Worm (Caenorhabditis elegans) whole organism, L3 larva: ENCODE data around the gene hmit-1.3.

Experiments used
- ceh-16 ChIP-seq: sonication (generic microtip); optimal IDR thresholded peaks from 2 replicates; lab custom pipeline; 2017; ENCODE audit warnings: missing biosample characterization, missing genetic modification characterization
- ceh-28 ChIP-seq: fragments of 150-350 bp; optimal IDR thresholded peaks from 2 replicates; lab custom pipeline; 2014; ENCODE audit warnings: missing biosample characterization, missing genetic modification reagents, missing genetic modification characterization
- ceh-9 ChIP-seq: sonication (generic microtip); optimal IDR thresholded peaks from 2 replicates; lab custom pipeline; 2018; ENCODE audit warnings: missing biosample characterization, missing genetic modification characterization
- daf-12 ChIP-seq: fragments of 150-350 bp; optimal IDR thresholded peaks from 2 replicates; lab custom pipeline; 2014; ENCODE audit warnings: missing biosample characterization, missing genetic modification reagents, missing genetic modification characterization
- egl-5 ChIP-seq: fragments of 150-350 bp; optimal IDR thresholded peaks from 2 replicates; lab custom pipeline; 2017; ENCODE audit warnings: missing biosample characterization, missing genetic modification reagents, missing genetic modification characterization, inconsistent platforms
- elt-1 ChIP-seq: fragments of 150-350 bp; optimal IDR thresholded peaks from 2 replicates; lab custom pipeline; 2014; ENCODE audit warnings: missing biosample characterization, missing genetic modification characterization
- elt-2 ChIP-seq: sonication (generic microtip); optimal IDR thresholded peaks from 2 replicates; lab custom pipeline; 2016; ENCODE audit warnings: missing genetic modification reagents, mild to moderate bottlenecking, missing genetic modification characterization, missing compliant biosample characterization
- elt-3 ChIP-seq, 3 experiments: fragments of 150-350 bp in 1 of 3; sonication (generic microtip) in 2 of 3; optimal IDR thresholded peaks; 2 replicates in 2 of 3; 4 replicates in 1 of 3; lab custom pipeline; 2014 to 2017; ENCODE audit warnings: missing biosample characterization in 3 of 3, missing genetic modification characterization in 3 of 3
- eor-1 ChIP-seq, 2 experiments: fragments of 150-350 bp; optimal IDR thresholded peaks; 2 replicates each; lab custom pipeline; 2014 to 2018; ENCODE audit warnings: missing biosample characterization in 2 of 2, missing genetic modification characterization in 2 of 2
- fos-1 ChIP-seq: fragments of 150-350 bp; optimal IDR thresholded peaks from 2 replicates; lab custom pipeline; 2014; ENCODE audit warnings: missing biosample characterization, missing genetic modification characterization
- hmg-11 ChIP-seq: sonication (generic microtip); optimal IDR thresholded peaks from 2 replicates; lab custom pipeline; 2016; ENCODE audit warnings: missing genetic modification characterization, missing compliant biosample characterization
- lin-15B ChIP-seq: fragments of 150-350 bp; optimal IDR thresholded peaks from 2 replicates; lab custom pipeline; 2014; ENCODE audit warnings: missing biosample characterization, missing genetic modification characterization
- lin-39 ChIP-seq: fragments of 150-350 bp; optimal IDR thresholded peaks from 2 replicates; lab custom pipeline; 2018; ENCODE audit warnings: missing biosample characterization, missing genetic modification reagents, missing genetic modification characterization
- lsy-12 ChIP-seq: sonication (generic microtip); optimal IDR thresholded peaks from 2 replicates; lab custom pipeline; 2016; ENCODE audit warnings: mild to moderate bottlenecking, missing genetic modification characterization, missing compliant biosample characterization
- mml-1 ChIP-seq: fragments of 150-350 bp; sonication (generic microtip); optimal IDR thresholded peaks from 3 replicates; lab custom pipeline; 2014; ENCODE audit warnings: missing biosample characterization, missing genetic modification characterization
- nfya-1 ChIP-seq: sonication (generic microtip); optimal IDR thresholded peaks from 2 replicates; lab custom pipeline; 2017; ENCODE audit warnings: missing genetic modification characterization, mild to moderate bottlenecking, missing compliant biosample characterization, antibody characterized with exemption, moderate library complexity; ENCODE audit not compliant: insufficient read depth
- nhr-11 ChIP-seq: fragments of 150-350 bp; optimal IDR thresholded peaks from 2 replicates; lab custom pipeline; 2014; ENCODE audit warnings: missing biosample characterization, missing genetic modification characterization
- nhr-12 ChIP-seq: fragments of 150-350 bp; optimal IDR thresholded peaks from 2 replicates; lab custom pipeline; 2014; ENCODE audit warnings: missing biosample characterization, missing genetic modification characterization
- nhr-23 ChIP-seq: fragments of 150-350 bp; optimal IDR thresholded peaks from 2 replicates; lab custom pipeline; 2014; ENCODE audit warnings: missing biosample characterization, missing genetic modification reagents, missing genetic modification characterization
- nhr-237 ChIP-seq: fragments of 150-350 bp; optimal IDR thresholded peaks from 2 replicates; lab custom pipeline; 2014; ENCODE audit warnings: missing biosample characterization, missing genetic modification characterization
- nhr-25 ChIP-seq: sonication (generic microtip); optimal IDR thresholded peaks from 2 replicates; lab custom pipeline; 2017; ENCODE audit warnings: missing biosample characterization, missing genetic modification characterization
- nhr-28 ChIP-seq: fragments of 150-350 bp; optimal IDR thresholded peaks from 2 replicates; lab custom pipeline; 2014; ENCODE audit warnings: missing biosample characterization, missing genetic modification characterization
- nhr-43 ChIP-seq: sonication (generic microtip); optimal IDR thresholded peaks from 2 replicates; lab custom pipeline; 2016; ENCODE audit warnings: mild to moderate bottlenecking, missing genetic modification characterization, missing compliant biosample characterization; ENCODE audit not compliant: poor library complexity, severe bottlenecking
- nhr-76 ChIP-seq: fragments of 150-350 bp; sonication (generic microtip); optimal IDR thresholded peaks from 5 replicates; lab custom pipeline; 2014; ENCODE audit warnings: missing biosample characterization, missing genetic modification characterization
- pha-4 ChIP-seq: fragments of 150-350 bp; optimal IDR thresholded peaks from 2 replicates; lab custom pipeline; 2014; ENCODE audit warnings: missing biosample characterization, missing genetic modification reagents, missing genetic modification characterization
- pqm-1 ChIP-seq: fragments of 150-350 bp; optimal IDR thresholded peaks from 2 replicates; lab custom pipeline; 2017; ENCODE audit warnings: missing biosample characterization, missing genetic modification characterization, inconsistent platforms
- sea-2 ChIP-seq: fragments of 150-350 bp; sonication (generic microtip); optimal IDR thresholded peaks from 4 replicates; lab custom pipeline; 2014; ENCODE audit warnings: missing biosample characterization, missing genetic modification reagents, missing genetic modification characterization
- snpc-4 ChIP-seq: fragments of 150-350 bp; optimal IDR thresholded peaks from 2 replicates; lab custom pipeline; 2014; ENCODE audit warnings: missing biosample characterization, missing genetic modification characterization
- unc-39 ChIP-seq: sonication (generic microtip); optimal IDR thresholded peaks from 4 replicates; lab custom pipeline; 2017; ENCODE audit warnings: missing biosample characterization, missing genetic modification characterization
- zag-1 ChIP-seq: fragments of 150-350 bp; optimal IDR thresholded peaks from 2 replicates; lab custom pipeline; 2014; ENCODE audit warnings: missing biosample characterization, missing genetic modification characterization
- ztf-11 ChIP-seq: fragments of 150-350 bp; optimal IDR thresholded peaks from 2 replicates; lab custom pipeline; 2014; ENCODE audit warnings: missing biosample characterization, missing genetic modification characterization
- ztf-4 ChIP-seq: fragments of 150-350 bp; optimal IDR thresholded peaks from 2 replicates; lab custom pipeline; 2014; ENCODE audit warnings: missing biosample characterization, missing genetic modification characterization

Gene hmit-1.3

ce11 chrIII:3478795-3479398 lies 40.5 kb downstream of the hmit-1.3 start:
- TF ChIP-seq nhr-237 (no peak), nfya-1 (peak; percentile 80), nhr-11 (tag; lab: Kevin White, UChicago) (no peak), ceh-16 (no peak), elt-1 (tag; lab: Kevin White, UChicago) (peak; percentile 86)

DNA sequence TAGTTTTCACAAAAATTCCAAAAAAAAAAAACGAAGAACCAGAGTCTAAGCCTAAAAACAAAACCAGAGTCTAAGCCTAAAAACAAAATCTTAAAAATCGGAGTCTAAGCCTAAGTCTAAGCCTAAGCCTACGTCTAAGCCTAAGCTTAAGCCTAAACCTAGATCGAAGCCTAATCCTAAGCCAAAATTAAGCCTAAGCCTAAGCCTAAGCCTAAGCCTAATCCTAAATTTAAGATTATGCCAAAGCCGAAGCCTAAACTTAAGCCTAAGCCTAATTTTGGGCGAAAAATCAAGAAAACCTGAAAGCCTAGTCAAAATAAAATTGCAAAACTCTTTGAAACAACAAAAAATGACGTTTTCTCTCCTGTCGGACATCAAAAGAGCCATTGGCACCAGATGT lies 42.0 kb downstream of the hmit-1.3 start:
- TF ChIP-seq eor-1 (tag; optimal IDR thresholded peaks at IDR 0.05; lab: Kevin White, UChicago) (no peak), lsy-12 (tag; lab: Kevin White, UChicago) (no peak), pqm-1 (tag; lab: Kevin White, UChicago) (no peak), daf-12 (tag; lab: Kevin White, UChicago) (no peak), lin-39 (no peak), nhr-76 (tag; lab: Kevin White, UChicago) (no peak)

DNA sequence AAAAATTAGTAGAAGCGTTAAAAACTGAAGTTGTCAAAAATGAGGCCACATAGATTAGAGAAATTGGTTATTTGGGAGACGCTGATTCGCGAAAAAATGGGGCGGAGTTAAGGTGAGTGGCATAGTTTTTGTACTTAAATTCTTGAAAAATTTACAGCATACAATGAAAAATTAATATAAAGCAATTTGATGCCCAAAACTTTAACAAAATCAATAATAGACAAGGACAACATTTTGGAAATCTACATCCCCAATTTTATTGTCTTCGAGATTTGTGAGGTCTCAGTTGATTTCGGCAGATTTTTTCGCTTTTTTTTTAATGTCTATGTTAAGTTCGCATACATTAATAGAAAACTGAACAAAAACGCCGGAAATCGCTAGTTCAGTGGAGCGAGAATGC lies 43.2 kb downstream of the hmit-1.3 start:
- peak; percentile 44 for TF ChIP-seq nfya-1
- no peak for TF ChIP-seq sea-2
- TF ChIP-seq ceh-28 (tag; lab: Kevin White, UChicago), result no peak
- TF ChIP-seq nhr-12 (tag; lab: Kevin White, UChicago), result no peak
- TF ChIP-seq, all 47 proteins: peak for 1

- TF ChIP-seq nhr-28 (tag; lab: Kevin White, UChicago), result no peak
- peak; percentile 48 for TF ChIP-seq elt-2 (tag; lab: Kevin White, UChicago)
Measured at ce11 chrIII:3475497-3475896, 43.9 kb downstream of the hmit-1.3 start, which contains the start of gene C34C12.9. Gene C34C12.9, minus strand, starts transcription at chrIII:3475512.

- TF ChIP-seq snpc-4 (no peak), elt-2 (tag; lab: Kevin White, UChicago) (peak; percentile 38), pqm-1 (tag; lab: Kevin White, UChicago) (peak; percentile 68), hmg-11 (tag; lab: Kevin White, UChicago) (no peak), mml-1 (tag; lab: Kevin White, UChicago) (no peak), fos-1 (tag; lab: Kevin White, UChicago) (no peak), nhr-76 (tag; lab: Kevin White, UChicago) (no peak), ztf-11 (tag; lab: Kevin White, UChicago) (no peak), zag-1 (no peak), ztf-4 (tag; lab: Kevin White, UChicago) (no peak), nfya-1 (no peak)
- TF ChIP-seq, all 47 proteins: peak for 2
Measured at ce11 chrIII:3475014-3475413, 44.4 kb downstream of the hmit-1.3 start.

DNA sequence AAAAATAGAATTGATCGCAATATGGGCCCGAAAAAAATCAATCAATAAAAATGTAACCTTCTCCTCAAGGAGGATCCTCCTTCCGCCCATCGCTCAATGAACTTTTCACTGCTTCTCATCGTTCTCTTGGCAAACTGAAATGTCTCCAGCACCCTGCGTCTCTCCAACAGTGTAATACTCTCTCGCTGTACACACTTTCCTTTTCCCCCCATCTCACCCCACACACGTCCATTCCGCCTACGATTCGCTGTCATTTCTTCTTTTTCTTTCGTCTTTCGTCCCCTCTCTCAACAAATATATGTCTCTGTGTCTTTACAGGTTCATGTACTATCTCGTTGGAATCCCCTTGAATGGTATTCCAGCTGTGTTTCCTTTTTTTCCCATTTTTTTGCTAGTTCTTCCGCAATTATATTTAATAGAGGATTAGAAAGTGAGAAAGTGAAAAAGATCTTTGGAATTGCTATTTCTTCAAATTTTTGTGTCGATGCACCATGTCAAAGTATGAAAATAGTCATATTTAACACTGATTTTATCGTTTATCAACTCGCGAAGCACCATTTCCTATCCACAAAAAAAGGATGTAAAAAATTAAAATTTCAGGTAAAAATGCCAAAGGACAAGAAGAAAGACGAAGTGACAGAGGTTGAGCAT lies 47.9 kb downstream of the hmit-1.3 start, which contains the start of gene rsu-1:
Gene rsu-1 (plus strand): TSS at position 601 of the 651 bp plus-strand sequence.
- peak; percentile 44 for TF ChIP-seq nhr-23
- TF ChIP-seq pha-4 (tag; lab: Kevin White, UChicago), result peak; percentile 45
- TF ChIP-seq hmg-11 (tag; lab: Kevin White, UChicago), result peak; percentile 81
- no peak for TF ChIP-seq nhr-43 (tag; lab: Kevin White, UChicago)
- TF ChIP-seq unc-39 (tag; lab: Kevin White, UChicago), result no peak
- TF ChIP-seq ceh-16, result no peak
- TF ChIP-seq lin-39, result peak; percentile 50
- TF ChIP-seq nhr-237, result no peak
- TF ChIP-seq egl-5, result no peak
- no peak for TF ChIP-seq snpc-4
- TF ChIP-seq ztf-4 (tag; lab: Kevin White, UChicago), result no peak
- TF ChIP-seq elt-3 (tag; optimal IDR thresholded peaks at IDR 0.05; lab: Kevin White, UChicago), result no peak
- TF ChIP-seq elt-2 (tag; lab: Kevin White, UChicago), result peak; percentile 31
- TF ChIP-seq nfya-1, result peak; percentile 68
- peak; percentile 48 for TF ChIP-seq lin-15B (tag; lab: Kevin White, UChicago)
- TF ChIP-seq ceh-28 (tag; lab: Kevin White, UChicago), result peak; percentile 50
- TF ChIP-seq ceh-9 (tag; lab: Kevin White, UChicago), result no peak
- TF ChIP-seq pqm-1 (tag; lab: Kevin White, UChicago), result peak; percentile 48
- no peak for TF ChIP-seq nhr-28 (tag; lab: Kevin White, UChicago)
- peak; percentile 83 for TF ChIP-seq nhr-25 (tag; lab: Kevin White, UChicago)
